Fruit fly (Drosophila melanogaster): ENCODE data around the gene ppk5.
A peak's percentile ranks its signal among the peaks of the same experiment; 100 is the strongest.

The ppk5 gene

dm6 chr3L:21507354-21507928, 27.0 kb upstream of the ppk5 start, which contains the start of the genes Glg1 and M6 (continued):
- TF ChIP-seq lbe (GFP tag; optimal IDR thresholded peaks at IDR 0.05) (peak; percentile 59), trem (tag; optimal IDR thresholded peaks at IDR 0.05) (peak; percentile 76), Dll (GFP tag; IDR thresholded peaks at IDR 0.05; ENCODE audit: partially characterized antibody) (peak; percentile 96), btn (GFP tag; optimal IDR thresholded peaks at IDR 0.05) (no peak), CG4404 (GFP tag; IDR thresholded peaks at IDR 0.05) (0 out of 2 replicates have a peak, but pooled peaks have one; percentile 32), Nf-YA (GFP tag; IDR thresholded peaks at IDR 0.05) (no peak), CG17359 (tag; optimal IDR thresholded peaks at IDR 0.05) (peak; percentile 40), croc (GFP tag; conservative IDR thresholded peaks at IDR 0.05) (0 out of 3 replicates have a peak, but pooled peaks have one; percentile 16), CG3163 (GFP tag; optimal IDR thresholded peaks at IDR 0.05) (no peak), Tbp (GFP tag; optimal IDR thresholded peaks at IDR 0.05) (no peak), ems (GFP tag; optimal IDR thresholded peaks at IDR 0.05) (peak; percentile 59), maf-S (GFP tag; optimal IDR thresholded peaks at IDR 0.05) (peak; percentile 47), CG11247 (GFP tag; IDR thresholded peaks at IDR 0.05) (no peak), CG10147 (GFP tag; optimal IDR thresholded peaks at IDR 0.05) (peak; percentile 68), CG3995 (GFP tag; optimal IDR thresholded peaks at IDR 0.05) (peak; percentile 80), CG8290 (GFP tag; optimal IDR thresholded peaks at IDR 0.05) (peak; percentile 62), CG8290 (tag; optimal IDR thresholded peaks at IDR 0.05) (peak; percentile 63 to 74), hth (optimal IDR thresholded peaks at IDR 0.05) (no peak), Sox100B (GFP tag; optimal IDR thresholded peaks at IDR 0.05) (peak; percentile 42), dimm (GFP tag; IDR thresholded peaks at IDR 0.05) (no peak), Optix (GFP tag; IDR thresholded peaks at IDR 0.05) (no peak), CG1792 (GFP tag; optimal IDR thresholded peaks at IDR 0.05) (peak; percentile 27), CG3838 (GFP tag; optimal IDR thresholded peaks at IDR 0.05) (peak; percentile 43), Doc3 (GFP tag; IDR thresholded peaks at IDR 0.05; ENCODE audit: partially characterized antibody) (peak; percentile 94), corto (GFP tag; optimal IDR thresholded peaks at IDR 0.05) (peak; percentile 50), CG11723 (GFP tag; optimal IDR thresholded peaks at IDR 0.05) (peak; percentile 14), CG11504 (tag; optimal IDR thresholded peaks at IDR 0.05) (peak; percentile 81), jigr1 (GFP tag; IDR thresholded peaks at IDR 0.05) (no peak), CG4730 (GFP tag; IDR thresholded peaks at IDR 0.05) (no peak), CTCF (GFP tag; optimal IDR thresholded peaks at IDR 0.05) (peak; percentile 63), twi (tag; optimal IDR thresholded peaks at IDR 0.05) (peak; percentile 40), CG2712 (tag; optimal IDR thresholded peaks at IDR 0.05) (peak; percentile 82), phol (tag; optimal IDR thresholded peaks at IDR 0.05) (peak; percentile 95), CG1602 (GFP tag; optimal IDR thresholded peaks at IDR 0.05) (peak; percentile 68), slbo (GFP tag; IDR thresholded peaks at IDR 0.05) (peak; percentile 85), CG6272 (GFP tag; IDR thresholded peaks at IDR 0.05) (peak; percentile 30; the same call in 1 of the 2 replicates), Sry-δ (GFP tag; optimal IDR thresholded peaks at IDR 0.05) (peak; percentile 86), grn (GFP tag; optimal IDR thresholded peaks at IDR 0.05) (peak; percentile 93), CG16863 (GFP tag; optimal IDR thresholded peaks at IDR 0.05) (peak; percentile 50), CG10267 (tag; optimal IDR thresholded peaks at IDR 0.05) (peak; percentile 70), sqz (GFP tag; optimal IDR thresholded peaks at IDR 0.05) (no peak), mirr (GFP tag; optimal IDR thresholded peaks at IDR 0.05) (no peak), CG15269 (tag; optimal IDR thresholded peaks at IDR 0.05) (peak; percentile 74), CG7372 (GFP tag; IDR thresholded peaks at IDR 0.05) (peak; percentile 54; the same call in 1 of the 2 replicates), CG5245 (GFP tag; optimal IDR thresholded peaks at IDR 0.05) (no peak), CG8281 (tag; optimal IDR thresholded peaks at IDR 0.05) (no peak), schlank (tag; optimal IDR thresholded peaks at IDR 0.05) (no peak), Kr (GFP tag; optimal IDR thresholded peaks at IDR 0.05) (no peak), CG18619 (GFP tag; optimal IDR thresholded peaks at IDR 0.05) (peak; percentile 53), MTF-1 (GFP tag; optimal IDR thresholded peaks at IDR 0.05; ENCODE audit: borderline replicate concordance) (no peak), ind (GFP tag; optimal IDR thresholded peaks at IDR 0.05) (peak; percentile 70), Usf (GFP tag; optimal IDR thresholded peaks at IDR 0.05) (peak; percentile 19)

Data from whole organism, embryonic.